Worm (Caenorhabditis elegans) whole organism, young adult: Measurements from ENCODE around the gene ZK742.6.

ENCODE experiments used
- B0035.1 ChIP-seq: sonication (generic microtip); optimal IDR thresholded peaks from 2 replicates; lab custom pipeline; 2016; ENCODE audit warnings: missing genetic modification characterization, mild to moderate bottlenecking, missing compliant biosample characterization, missing genotype, missing genetic modification reagents
- B0261.1 ChIP-seq: sonication (generic microtip); optimal IDR thresholded peaks from 2 replicates; lab custom pipeline; 2016; ENCODE audit warnings: mild to moderate bottlenecking, missing genetic modification characterization, moderate library complexity, missing compliant biosample characterization
- B0336.3 ChIP-seq: fragments of 200-800 bp; sonication (Bioruptor generic); IDR thresholded peaks from 2 replicates; pipeline ENCODE4 v1.3.6; 2022; ENCODE audit warnings: missing genetic modification characterization, missing compliant biosample characterization
- D2030.7 ChIP-seq: fragments of 200-800 bp; sonication (Bioruptor generic); IDR thresholded peaks from 2 replicates; pipeline ENCODE4 v1.3.6; 2022; ENCODE audit warnings: missing genetic modification reagents, missing genetic modification characterization, missing compliant biosample characterization
- F22D6.2 ChIP-seq: sonication (generic microtip); optimal IDR thresholded peaks from 2 replicates; lab custom pipeline; 2016; ENCODE audit warnings: mild to moderate bottlenecking, missing genetic modification characterization, missing compliant biosample characterization
- F37B4.10 ChIP-seq: fragments of 200-800 bp; sonication (Bioruptor generic); IDR thresholded peaks from 2 replicates; pipeline ENCODE4 v1.3.6; 2022; ENCODE audit warnings: missing genetic modification characterization, missing compliant biosample characterization
- Y53F4B.3 ChIP-seq: fragments of 200-800 bp; sonication (Bioruptor generic); IDR thresholded peaks from 2 replicates; pipeline ENCODE4 v1.3.6; 2022; ENCODE audit warnings: missing genetic modification reagents, missing genetic modification characterization, missing compliant biosample characterization
- Y53G8AR.9 ChIP-seq: fragments of 200-800 bp; sonication (Bioruptor generic); conservative IDR thresholded peaks from 2 replicates; pipeline ENCODE4 v1.3.6; 2022; ENCODE audit warnings: missing genetic modification reagents, missing genetic modification characterization, missing compliant biosample characterization
- Y56A3A.18 ChIP-seq: fragments of 200-800 bp; sonication (Bioruptor generic); IDR thresholded peaks from 2 replicates; pipeline ENCODE4 v1.3.6; 2022; ENCODE audit warnings: missing genetic modification reagents, missing genetic modification characterization, missing compliant biosample characterization
- Y95B8A.8 ChIP-seq: fragments of 200-800 bp; sonication (Bioruptor generic); IDR thresholded peaks from 2 replicates; pipeline ENCODE4 v1.3.6; 2022; ENCODE audit warnings: missing genetic modification reagents, missing genetic modification characterization, missing compliant biosample characterization
- atf-7 ChIP-seq: sonication (generic microtip); optimal IDR thresholded peaks from 2 replicates; lab custom pipeline; 2017; ENCODE audit warnings: mild to moderate bottlenecking, missing genetic modification characterization, missing compliant biosample characterization
- bed-2 ChIP-seq: fragments of 200-800 bp; sonication (Bioruptor generic); IDR thresholded peaks from 2 replicates; pipeline ENCODE4 v1.3.6; 2022; ENCODE audit warnings: missing genetic modification reagents, missing genetic modification characterization, missing compliant biosample characterization
- cebp-2 ChIP-seq: fragments of 200-800 bp; sonication (Bioruptor generic); IDR thresholded peaks from 2 replicates; pipeline ENCODE4 v1.3.6; 2022; ENCODE audit warnings: missing genetic modification characterization, missing compliant biosample characterization
- ceh-27 ChIP-seq: fragments of 200-800 bp; sonication (Bioruptor generic); optimal IDR thresholded peaks from 2 replicates; lab custom pipeline; 2018; ENCODE audit warnings: mild to moderate bottlenecking, missing genetic modification characterization, moderate library complexity, missing compliant biosample characterization
- egl-44 ChIP-seq: fragments of 200-800 bp; sonication (Bioruptor generic); IDR thresholded peaks from 2 replicates; pipeline ENCODE4 v1.3.6; 2022; ENCODE audit warnings: missing genetic modification reagents, missing genetic modification characterization, missing compliant biosample characterization
- him-1 ChIP-seq: sonication (generic microtip); optimal IDR thresholded peaks from 2 replicates; lab custom pipeline; 2016; ENCODE audit warnings: missing genotype, missing genetic modification reagents, missing genetic modification characterization, missing compliant biosample characterization
- hlh-12 ChIP-seq: sonication (generic microtip); optimal IDR thresholded peaks from 2 replicates; lab custom pipeline; 2016; ENCODE audit warnings: missing genetic modification characterization, missing compliant biosample characterization
- hlh-26 ChIP-seq: fragments of 200-800 bp; sonication (Bioruptor generic); conservative IDR thresholded peaks from 2 replicates; pipeline ENCODE4 v1.3.6; 2022; ENCODE audit warnings: missing genetic modification reagents, missing genetic modification characterization, missing compliant biosample characterization
- hrde-1 ChIP-seq: sonication (generic microtip); optimal IDR thresholded peaks from 2 replicates; lab custom pipeline; 2016; ENCODE audit warnings: missing genetic modification characterization, mild to moderate bottlenecking, missing compliant biosample characterization, moderate library complexity, missing genotype, missing genetic modification reagents, borderline replicate concordance
- lag-1 ChIP-seq: fragments of 200-800 bp; sonication (Bioruptor generic); IDR thresholded peaks from 2 replicates; pipeline ENCODE4 v1.3.6; 2022; ENCODE audit warnings: missing genetic modification reagents, missing genetic modification characterization, missing compliant biosample characterization
- let-607 ChIP-seq, 2 experiments: fragments of 200-800 bp in 1 of 2; sonication (Bioruptor generic) in 1 of 2; sonication (generic microtip) in 1 of 2; optimal IDR thresholded peaks; 2 replicates each; lab custom pipeline; 2016 to 2018; ENCODE audit warnings: mild to moderate bottlenecking in 2 of 2, missing compliant biosample characterization in 2 of 2, missing genetic modification characterization in 2 of 2, moderate library complexity in 2 of 2, missing genotype in 1 of 2
- lin-26 ChIP-seq: fragments of 200-800 bp; sonication (Bioruptor generic); IDR thresholded peaks from 2 replicates; pipeline ENCODE4 v1.3.6; 2022; ENCODE audit warnings: missing genetic modification reagents, missing genetic modification characterization, missing compliant biosample characterization
- lsy-27 ChIP-seq: sonication (generic microtip); optimal IDR thresholded peaks from 2 replicates; lab custom pipeline; 2017; ENCODE audit warnings: missing genetic modification characterization, mild to moderate bottlenecking, missing compliant biosample characterization, antibody characterized with exemption, missing genotype, borderline replicate concordance; ENCODE audit not compliant: insufficient read depth
- madf-6 ChIP-seq: fragments of 200-800 bp; sonication (Bioruptor generic); IDR thresholded peaks from 2 replicates; pipeline ENCODE4 v1.3.6; 2022; ENCODE audit warnings: missing genetic modification reagents, missing genetic modification characterization, missing compliant biosample characterization
- madf-8 ChIP-seq: fragments of 200-800 bp; sonication (Bioruptor generic); conservative IDR thresholded peaks from 2 replicates; pipeline ENCODE4 v1.3.6; 2022; ENCODE audit warnings: missing genetic modification reagents, missing genetic modification characterization, missing compliant biosample characterization
- nfya-1 ChIP-seq: sonication (generic microtip); optimal IDR thresholded peaks from 2 replicates; lab custom pipeline; 2017; ENCODE audit warnings: antibody characterized with exemption, missing compliant biosample characterization, missing genetic modification characterization, borderline replicate concordance; ENCODE audit not compliant: insufficient read depth
- nhr-179 ChIP-seq: sonication (generic microtip); optimal IDR thresholded peaks from 2 replicates; lab custom pipeline; 2016; ENCODE audit warnings: mild to moderate bottlenecking, missing genetic modification characterization, missing compliant biosample characterization
- pha-4 ChIP-seq: fragments of 150-350 bp; sonication (generic microtip); optimal IDR thresholded peaks from 2 replicates; lab custom pipeline; 2014; ENCODE audit warnings: missing biosample characterization, missing genetic modification reagents, missing genetic modification characterization
- sdz-38 ChIP-seq: sonication (generic microtip); optimal IDR thresholded peaks from 2 replicates; lab custom pipeline; 2016; ENCODE audit warnings: missing genotype, missing genetic modification characterization, missing compliant biosample characterization
- sptf-2 ChIP-seq: fragments of 200-800 bp; sonication (Bioruptor generic); optimal IDR thresholded peaks from 2 replicates; lab custom pipeline; 2018; ENCODE audit warnings: mild to moderate bottlenecking, missing genetic modification characterization, missing compliant biosample characterization
- tbp1 ChIP-seq: fragments of 200-800 bp; sonication (Bioruptor generic); optimal IDR thresholded peaks from 2 replicates; lab custom pipeline; 2018; ENCODE audit warnings: mild to moderate bottlenecking, missing genetic modification characterization, missing compliant biosample characterization
- tbx-9 ChIP-seq: sonication (generic microtip); optimal IDR thresholded peaks from 2 replicates; lab custom pipeline; 2016; ENCODE audit warnings: borderline replicate concordance, missing genetic modification characterization, inconsistent platforms, missing compliant biosample characterization
- xnd-1 ChIP-seq: sonication (generic microtip); optimal IDR thresholded peaks from 2 replicates; lab custom pipeline; 2016; ENCODE audit warnings: missing genotype, missing genetic modification reagents, missing genetic modification characterization, missing compliant biosample characterization
- ztf-18 ChIP-seq: sonication (generic microtip); optimal IDR thresholded peaks from 2 replicates; lab custom pipeline; 2016; ENCODE audit warnings: missing genotype, mild to moderate bottlenecking, missing genetic modification characterization, missing compliant biosample characterization
- ztf-25 ChIP-seq: fragments of 200-800 bp; sonication (Bioruptor generic); IDR thresholded peaks from 2 replicates; pipeline ENCODE4 v1.3.6; 2022; ENCODE audit warnings: missing genetic modification reagents, missing genetic modification characterization, missing compliant biosample characterization
- ztf-26 ChIP-seq: sonication (generic microtip); optimal IDR thresholded peaks from 2 replicates; lab custom pipeline; 2017; ENCODE audit warnings: missing genetic modification characterization, missing compliant biosample characterization

Gene ZK742.6

ce11 chrV:7839485-7839884 lies 24.7 kb upstream of the ZK742.6 start, which contains the start of gene C37C3.12:
Gene C37C3.12 (minus strand): TSS chrV:7839585.
- TF ChIP-seq tbx-9 (tag; lab: Kevin White, UChicago): no peak
- no peak for TF ChIP-seq B0035.1 (tag; lab: Kevin White, UChicago)
- TF ChIP-seq bed-2 (GFP tag; lab: Robert Waterston, UW): no peak
- TF ChIP-seq xnd-1: no peak
- no peak for TF ChIP-seq nhr-179 (tag; lab: Kevin White, UChicago)
- TF ChIP-seq lin-26 (GFP tag; lab: Robert Waterston, UW): no peak
- no peak for TF ChIP-seq ztf-25 (GFP tag; lab: Robert Waterston, UW)
- TF ChIP-seq ceh-27 (GFP tag; lab: Kevin White, UChicago): no peak
- TF ChIP-seq Y56A3A.18 (GFP tag; lab: Robert Waterston, UW): no peak
- no peak for TF ChIP-seq ztf-26 (tag; lab: Kevin White, UChicago)
- no peak for TF ChIP-seq F37B4.10 (GFP tag; lab: Robert Waterston, UW)
- no peak for TF ChIP-seq egl-44 (GFP tag; lab: Robert Waterston, UW)
- TF ChIP-seq Y53G8AR.9: no peak
- no peak for TF ChIP-seq madf-6 (GFP tag; lab: Robert Waterston, UW)
- no peak for TF ChIP-seq D2030.7 (GFP tag; lab: Robert Waterston, UW)
- no peak for TF ChIP-seq F22D6.2
- no peak for TF ChIP-seq pha-4
- no peak for TF ChIP-seq hlh-26
- no peak for TF ChIP-seq let-607 (tag; optimal IDR thresholded peaks at IDR 0.05; lab: Kevin White, UChicago)
- no peak for TF ChIP-seq nfya-1

ce11 chrV:7837809-7838208 lies 23.1 kb upstream of the ZK742.6 start, which contains the start of gene ttr-33:
Gene ttr-33 (minus strand): TSS chrV:7837909.
- TF ChIP-seq B0261.1 (tag; lab: Kevin White, UChicago) (no peak), cebp-2 (GFP tag; lab: Robert Waterston, UW) (no peak), hlh-26 (no peak), nfya-1 (no peak), lin-26 (GFP tag; lab: Robert Waterston, UW) (no peak), atf-7 (tag; lab: Kevin White, UChicago) (no peak), Y95B8A.8 (GFP tag; lab: Robert Waterston, UW) (no peak), him-1 (tag; lab: Kevin White, UChicago) (no peak), B0336.3 (GFP tag; lab: Robert Waterston, UW) (no peak), tbp1 (GFP tag; lab: Kevin White, UChicago) (no peak), Y53F4B.3 (no peak)

- TF ChIP-seq sptf-2 (GFP tag; lab: Kevin White, UChicago) (no peak), cebp-2 (GFP tag; lab: Robert Waterston, UW) (no peak), hrde-1 (tag; lab: Kevin White, UChicago) (no peak), pha-4 (no peak), lsy-27 (no peak), sdz-38 (tag; lab: Kevin White, UChicago) (no peak), ztf-18 (tag; lab: Kevin White, UChicago) (no peak), lag-1 (GFP tag; lab: Robert Waterston, UW) (no peak), madf-8 (GFP tag; lab: Robert Waterston, UW) (no peak), hlh-12 (tag; lab: Kevin White, UChicago) (no peak)
Measured at ce11 chrV:7836911-7837310, 22.2 kb upstream of the ZK742.6 start, which contains the start of gene txt-5. Gene txt-5 (minus strand): TSS chrV:7837134.
